Fruit fly (Drosophila melanogaster) whole organism, wandering third instar larva: Measurements from ENCODE around the gene Gyc88E.

Experiments
- CG9705 ChIP-seq: fragments of 200-800 bp; sonication (Bioruptor generic); optimal IDR thresholded peaks from 2 replicates; lab custom pipeline; 2018; ENCODE audit warnings: missing biosample characterization, mild to moderate bottlenecking, missing genetic modification characterization
- CrebA ChIP-seq: fragments of 200-800 bp; sonication (Bioruptor generic); optimal IDR thresholded peaks from 2 replicates; lab custom pipeline; 2016; ENCODE audit warnings: missing biosample characterization, mild to moderate bottlenecking, missing genetic modification characterization, borderline replicate concordance
- Dfd ChIP-seq: fragments of >200 bp; optimal IDR thresholded peaks from 2 replicates; lab custom pipeline; 2017; ENCODE audit warnings: missing biosample characterization, missing genetic modification characterization
- Dif ChIP-seq: fragments of 200-275, 200-300 bp; sonication (Bioruptor generic); optimal IDR thresholded peaks from 2 replicates; lab custom pipeline; 2018; ENCODE audit warnings: missing biosample characterization, missing genetic modification characterization; ENCODE audit not compliant: partially characterized antibody
- GATAd ChIP-seq: sonication (Bioruptor generic); optimal IDR thresholded peaks from 2 replicates; lab custom pipeline; 2016; ENCODE audit warnings: missing biosample characterization, missing genetic modification characterization
- HLH106 ChIP-seq: fragments of 200-800 bp; optimal IDR thresholded peaks from 3 replicates; lab custom pipeline; 2019; ENCODE audit warnings: missing biosample characterization, mild to moderate bottlenecking, missing genetic modification characterization, moderate library complexity
- Hnf4 ChIP-seq: fragments of 200-800 bp; sonication (Bioruptor generic); optimal IDR thresholded peaks from 2 replicates; lab custom pipeline; 2016; ENCODE audit warnings: missing biosample characterization, mild to moderate bottlenecking, missing genetic modification characterization
- Hr78 ChIP-seq: fragments of >200 bp; optimal IDR thresholded peaks from 2 replicates; lab custom pipeline; 2017; ENCODE audit warnings: missing biosample characterization, missing genetic modification characterization
- Hr83 ChIP-seq: fragments of 200-300 bp; sonication (Bioruptor generic); optimal IDR thresholded peaks from 2 replicates; lab custom pipeline; 2016; ENCODE audit warnings: missing biosample characterization, mild to moderate bottlenecking, missing genetic modification characterization, moderate library complexity; ENCODE audit not compliant: poor library complexity, severe bottlenecking
- Myc ChIP-seq: fragments of >200 bp; optimal IDR thresholded peaks from 2 replicates; lab custom pipeline; 2017
- N ChIP-seq: fragments of >200 bp; optimal IDR thresholded peaks from 2 replicates; lab custom pipeline; 2018; ENCODE audit warnings: missing biosample characterization, missing external identifiers, missing genetic modification characterization
- OdsH ChIP-seq: fragments of 200-800 bp; sonication (Bioruptor generic); optimal IDR thresholded peaks from 2 replicates; lab custom pipeline; 2016; ENCODE audit warnings: missing biosample characterization, mild to moderate bottlenecking, missing genetic modification characterization
- Rel ChIP-seq, 2 experiments: fragments of 200-800 bp; sonication (Bioruptor generic) in 1 of 2; optimal IDR thresholded peaks; 2 replicates in 1 of 2; 3 replicates in 1 of 2; lab custom pipeline; 2016 to 2019; ENCODE audit warnings: mild to moderate bottlenecking in 2 of 2, missing biosample characterization in 2 of 2, missing genetic modification characterization in 2 of 2, moderate library complexity in 1 of 2
- Vsx2 ChIP-seq: fragments of 200-300, 225-300 bp; sonication (Bioruptor generic); optimal IDR thresholded peaks from 2 replicates; lab custom pipeline; 2018; ENCODE audit warnings: missing biosample characterization, missing genetic modification characterization; ENCODE audit not compliant: partially characterized antibody
- br ChIP-seq: fragments of 200-800 bp; sonication (Bioruptor generic); optimal IDR thresholded peaks from 2 replicates; lab custom pipeline; 2016; ENCODE audit warnings: missing biosample characterization, missing genetic modification characterization
- dl ChIP-seq, 2 experiments: fragments of 175-275, 200-275 bp in 1 of 2; fragments of 200-275 bp in 1 of 2; sonication (Bioruptor generic); optimal IDR thresholded peaks; lab custom pipeline; 2018; ENCODE audit warnings: mild to moderate bottlenecking in 2 of 2, missing biosample characterization in 2 of 2, missing genetic modification characterization in 2 of 2, moderate library complexity in 2 of 2; ENCODE audit not compliant: partially characterized antibody in 2 of 2, insufficient read depth in 1 of 2
- dsf ChIP-seq: sonication (Bioruptor generic); optimal IDR thresholded peaks from 2 replicates; lab custom pipeline; 2016; ENCODE audit warnings: missing biosample characterization, missing genetic modification characterization, borderline replicate concordance
- foxo ChIP-seq, 2 experiments: fragments of 200-800 bp; sonication (Bioruptor generic); optimal IDR thresholded peaks; 2 replicates in 1 of 2; 3 replicates in 1 of 2; lab custom pipeline; 2016 to 2017; ENCODE audit warnings: missing biosample characterization in 2 of 2, missing genetic modification characterization in 2 of 2
- fru ChIP-seq: fragments of 200-800 bp; sonication (Bioruptor generic); optimal IDR thresholded peaks from 3 replicates; lab custom pipeline; 2016; ENCODE audit warnings: missing biosample characterization, mild to moderate bottlenecking, missing genetic modification characterization
- h ChIP-seq: fragments of 200-800 bp; sonication (Bioruptor generic); optimal IDR thresholded peaks from 3 replicates; lab custom pipeline; 2016; ENCODE audit warnings: missing biosample characterization, mild to moderate bottlenecking, missing genetic modification characterization
- lola ChIP-seq: fragments of >200 bp; optimal IDR thresholded peaks from 2 replicates; lab custom pipeline; 2017; ENCODE audit warnings: missing biosample characterization, missing genetic modification characterization
- pan ChIP-seq: fragments of >200 bp; optimal IDR thresholded peaks from 2 replicates; lab custom pipeline; 2017
- psq ChIP-seq: fragments of 200-800 bp; sonication (Bioruptor generic); optimal IDR thresholded peaks from 3 replicates; lab custom pipeline; 2017; ENCODE audit warnings: missing biosample characterization, mild to moderate bottlenecking, missing genetic modification characterization, moderate library complexity
- rgr ChIP-seq: fragments of 200-800 bp; sonication (Bioruptor generic); optimal IDR thresholded peaks from 3 replicates; lab custom pipeline; 2016; ENCODE audit warnings: missing biosample characterization, mild to moderate bottlenecking, missing genetic modification characterization
- sage ChIP-seq: fragments of 200-800 bp; sonication (Bioruptor generic); optimal IDR thresholded peaks from 2 replicates; lab custom pipeline; 2016; ENCODE audit warnings: missing biosample characterization, mild to moderate bottlenecking, missing genetic modification characterization
- sv ChIP-seq: fragments of 200-800 bp; sonication (Bioruptor generic); optimal IDR thresholded peaks from 3 replicates; lab custom pipeline; 2016; ENCODE audit warnings: missing biosample characterization, missing genetic modification characterization
- tai ChIP-seq: sonication (Bioruptor generic); optimal IDR thresholded peaks from 2 replicates; lab custom pipeline; 2016; ENCODE audit warnings: missing biosample characterization, missing genetic modification characterization
- usp ChIP-seq: fragments of >200 bp; optimal IDR thresholded peaks from 2 replicates; lab custom pipeline; 2017; ENCODE audit warnings: missing biosample characterization, missing genetic modification characterization
- woc ChIP-seq: sonication (Bioruptor generic); optimal IDR thresholded peaks from 2 replicates; lab custom pipeline; 2016; ENCODE audit warnings: missing biosample characterization, mild to moderate bottlenecking, missing genetic modification characterization

Gene Gyc88E

DNA sequence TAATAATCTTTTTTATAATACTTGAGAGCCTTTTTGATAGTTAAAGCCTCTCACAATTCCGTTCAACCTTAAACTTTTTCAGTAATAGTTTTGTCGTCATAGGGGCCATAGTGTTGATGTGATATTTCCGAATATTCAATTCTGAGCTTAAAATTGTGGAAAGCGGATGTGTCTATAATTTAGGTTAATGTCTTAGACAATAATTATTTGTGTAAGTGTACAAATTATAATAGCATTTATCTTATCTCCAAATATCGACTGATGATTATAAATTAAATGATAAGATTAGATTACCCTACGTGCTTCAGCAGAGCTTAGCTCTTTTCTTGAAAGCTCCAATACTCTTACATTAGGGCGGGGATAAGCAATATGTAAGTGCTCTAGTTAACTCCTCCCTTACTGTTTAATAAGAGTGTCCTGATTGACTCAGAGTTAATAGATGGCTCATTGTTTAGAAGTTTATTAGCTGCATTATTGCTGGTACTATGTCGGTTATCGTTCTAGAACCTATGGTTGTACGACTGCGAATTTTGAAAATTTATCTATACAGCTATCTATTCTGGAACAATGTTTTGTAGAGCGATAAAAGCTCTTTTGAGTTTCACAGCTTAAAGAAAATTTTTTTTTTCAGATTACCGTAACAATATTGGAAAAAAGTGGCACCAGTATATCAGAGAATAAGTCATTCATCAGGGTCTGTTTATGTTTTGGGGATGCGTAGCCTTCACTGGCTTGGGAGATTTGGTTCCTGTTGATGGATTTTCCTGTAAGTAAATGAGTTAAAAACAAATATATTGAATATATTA, 11.0 kb upstream of the Gyc88E start (continued):
- TF ChIP-seq Hr78 (GFP tag; lab: Kevin White, UChicago) (no peak), fru (GFP tag; lab: Kevin White, UChicago) (peak; percentile 46), CrebA (GFP tag; lab: Kevin White, UChicago) (no peak)

DNA sequence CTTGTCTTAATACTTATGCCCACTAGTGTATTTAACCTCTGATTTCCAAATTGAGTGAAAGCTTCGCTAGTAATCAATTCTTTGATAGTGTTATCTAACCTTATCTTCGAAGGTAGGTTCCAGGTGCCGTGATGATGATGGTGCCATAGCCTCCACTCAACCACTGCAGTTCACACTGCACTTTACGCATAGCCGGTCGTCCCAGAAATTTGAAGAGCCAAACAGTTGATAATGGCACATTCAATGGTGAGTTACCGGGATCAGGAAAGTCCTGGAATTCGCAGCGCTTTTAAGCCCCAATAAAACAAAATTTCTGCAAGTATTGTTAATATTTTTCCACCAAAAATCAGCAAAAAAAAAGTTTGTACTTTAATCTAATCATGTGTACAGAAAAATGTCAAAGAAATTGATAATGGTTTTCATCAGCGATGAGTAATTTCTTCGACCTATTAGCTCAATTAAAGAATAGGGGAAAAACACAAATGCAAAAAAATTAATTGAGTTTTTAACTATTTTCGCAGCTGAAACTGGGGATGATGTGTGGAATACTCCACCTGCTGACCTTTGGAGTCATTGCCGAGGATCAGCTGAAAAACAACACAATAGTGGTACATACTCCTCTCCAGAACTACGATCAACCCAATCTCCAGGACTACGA, 10.2 kb upstream of the Gyc88E start, which contains the start of gene CG3987:
CG3987 (plus strand) TSS at position 143 of the 658 bp plus-strand sequence.
- TF ChIP-seq sage (GFP tag; lab: Kevin White, UChicago) (no peak), psq (GFP tag; lab: Kevin White, UChicago) (no peak), tai (GFP tag; lab: Kevin White, UChicago) (no peak), Vsx2 (GFP tag; lab: Kevin White, UChicago) (peak; percentile 58), Rel (GFP tag; optimal IDR thresholded peaks at IDR 0.05; lab: Kevin White, UChicago) (no peak), Rel (tag; optimal IDR thresholded peaks at IDR 0.05; lab: Kevin White, UChicago) (peak; percentile 98), Myc (lab: Kevin White, UChicago) (no peak), Dif (peak; percentile 62)

DNA sequence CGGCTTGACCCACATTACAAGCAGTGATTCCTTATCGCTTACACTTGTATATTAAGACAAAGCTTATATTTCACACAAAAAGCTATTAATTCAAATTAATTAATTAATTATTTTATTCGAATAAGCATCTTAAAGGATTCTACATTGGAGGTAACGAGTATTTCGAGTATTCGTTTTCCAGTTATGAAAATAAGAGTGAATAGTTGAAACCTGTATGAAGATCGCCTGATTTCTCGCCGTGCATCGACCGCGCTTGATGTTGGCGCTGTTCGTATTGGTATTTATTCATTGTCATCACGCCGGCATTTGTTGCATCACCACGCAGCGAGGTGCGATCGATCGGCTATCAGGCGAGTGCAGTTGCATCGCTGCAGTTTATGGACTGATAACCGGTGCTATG, 4.7 kb upstream of the Gyc88E start:
- no peak for TF ChIP-seq Vsx2 (GFP tag; lab: Kevin White, UChicago)
- TF ChIP-seq CG9705 (GFP tag; lab: Kevin White, UChicago) = no peak
- no peak for TF ChIP-seq usp (GFP tag; lab: Kevin White, UChicago)
- TF ChIP-seq sage (GFP tag; lab: Kevin White, UChicago) = no peak
- TF ChIP-seq rgr (GFP tag; lab: Kevin White, UChicago) = peak; percentile 38
- no peak for TF ChIP-seq sv (GFP tag; lab: Kevin White, UChicago)
- TF ChIP-seq HLH106 (tag; lab: Kevin White, UChicago) = peak; percentile 8
- no peak for TF ChIP-seq lola (GFP tag; lab: Kevin White, UChicago)
- no peak for TF ChIP-seq dl (GFP tag; optimal IDR thresholded peaks at IDR 0.05; lab: Kevin White, UChicago; ENCODE audit: insufficient read depth in 1 of 2, partially characterized antibody in 2 of 2)
- TF ChIP-seq Rel (GFP tag; optimal IDR thresholded peaks at IDR 0.05; lab: Kevin White, UChicago) = no peak
- TF ChIP-seq Rel (tag; optimal IDR thresholded peaks at IDR 0.05; lab: Kevin White, UChicago) = no peak
- peak; percentile 16 for TF ChIP-seq br
- TF ChIP-seq Hr78 (GFP tag; lab: Kevin White, UChicago) = no peak
- TF ChIP-seq h (GFP tag; lab: Kevin White, UChicago) = peak; percentile 58
- no peak for TF ChIP-seq Dfd (GFP tag; lab: Kevin White, UChicago)
- TF ChIP-seq pan (lab: Kevin White, UChicago) = no peak
- peak; percentile 50 for TF ChIP-seq fru (GFP tag; lab: Kevin White, UChicago)
- TF ChIP-seq foxo (GFP tag; optimal IDR thresholded peaks at IDR 0.05; lab: Kevin White, UChicago) = peak in 1 of 2 experiments; percentile 53
- no peak for TF ChIP-seq Dif
- no peak for TF ChIP-seq dsf
- TF ChIP-seq OdsH = no peak
- TF ChIP-seq GATAd (GFP tag; lab: Kevin White, UChicago) = no peak
- peak; percentile 27 for TF ChIP-seq psq (GFP tag; lab: Kevin White, UChicago)
- no peak for TF ChIP-seq CrebA (GFP tag; lab: Kevin White, UChicago)
- no peak for TF ChIP-seq N (GFP tag; lab: Kevin White, UChicago)
- TF ChIP-seq Hnf4 = peak; percentile 3
- no peak for TF ChIP-seq Myc (lab: Kevin White, UChicago)
- TF ChIP-seq Hr83 = no peak
- no peak for TF ChIP-seq woc (GFP tag; lab: Kevin White, UChicago)

DNA sequence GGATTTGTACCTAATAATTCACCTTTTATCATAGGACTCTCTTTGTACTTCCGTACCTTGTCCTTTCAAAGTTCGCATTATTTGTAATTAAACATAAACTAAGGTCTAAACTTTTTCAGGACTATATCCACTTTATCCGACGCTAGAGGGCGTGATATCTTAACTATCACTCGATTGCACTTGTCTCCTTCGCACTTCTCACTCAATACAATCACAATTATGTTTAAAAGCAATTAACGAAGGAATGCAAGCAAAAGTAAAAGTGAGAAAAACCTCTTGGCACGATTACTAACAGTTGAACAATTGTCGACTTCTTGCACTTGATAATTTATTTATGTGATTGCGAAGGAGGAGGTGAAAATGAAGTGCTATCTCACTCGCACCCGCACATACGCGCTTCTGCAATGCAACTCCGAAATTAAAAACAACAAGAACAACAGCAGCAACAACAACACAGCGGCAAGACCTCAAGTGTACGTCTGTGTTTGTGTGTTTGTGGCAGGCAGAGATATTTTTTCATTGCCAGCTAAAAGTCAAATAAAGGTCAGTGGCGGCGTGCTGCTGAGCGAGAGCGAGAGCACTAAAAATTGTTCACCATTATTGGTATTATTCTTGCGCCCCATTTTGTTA, 3.7 kb upstream of the Gyc88E start:
- TF ChIP-seq Dif = peak; percentile 16
- TF ChIP-seq Hr78 (GFP tag; lab: Kevin White, UChicago) = no peak
- TF ChIP-seq, all 38 proteins: peak for 1
